Worm (Caenorhabditis elegans) whole organism, late embryonic: ENCODE results near the gene C42D4.18.
A peak's percentile ranks its signal among the peaks of the same experiment; 100 is the strongest.

Source experiments
- C08G9.2 ChIP-seq: sonication (generic microtip); optimal IDR thresholded peaks from 2 replicates; lab custom pipeline; 2016; ENCODE audit warnings: mild to moderate bottlenecking, missing genetic modification characterization, moderate library complexity, missing compliant biosample characterization
- C38D4.7 ChIP-seq: fragments of 200-800 bp; sonication (Bioruptor generic); optimal IDR thresholded peaks from 2 replicates; lab custom pipeline; 2018; ENCODE audit warnings: mild to moderate bottlenecking, missing genetic modification characterization, moderate library complexity, missing compliant biosample characterization
- K09A11.1 ChIP-seq: sonication (generic microtip); optimal IDR thresholded peaks from 2 replicates; lab custom pipeline; 2017; ENCODE audit warnings: antibody characterized with exemption, mild to moderate bottlenecking, missing genetic modification characterization, missing compliant biosample characterization; ENCODE audit not compliant: insufficient read depth
- T23F11.4 ChIP-seq: fragments of 200-800 bp; sonication (Bioruptor generic); optimal IDR thresholded peaks from 2 replicates; lab custom pipeline; 2018; ENCODE audit warnings: mild to moderate bottlenecking, missing genetic modification characterization, missing compliant biosample characterization
- ama-1 ChIP-seq: fragments of 150-350 bp; optimal IDR thresholded peaks from 2 replicates; lab custom pipeline; 2014
- ceh-14 ChIP-seq: sonication (generic microtip); optimal IDR thresholded peaks from 2 replicates; lab custom pipeline; 2016; ENCODE audit warnings: missing genotype, missing genetic modification characterization, missing compliant biosample characterization
- ceh-18 ChIP-seq: sonication (generic microtip); optimal IDR thresholded peaks from 2 replicates; lab custom pipeline; 2016; ENCODE audit warnings: missing genetic modification characterization, missing compliant biosample characterization
- ceh-22 ChIP-seq: sonication (generic microtip); optimal IDR thresholded peaks from 2 replicates; lab custom pipeline; 2017; ENCODE audit warnings: missing biosample characterization, missing genetic modification characterization
- ceh-31 ChIP-seq: sonication (generic microtip); optimal IDR thresholded peaks from 2 replicates; lab custom pipeline; 2016; ENCODE audit warnings: missing genetic modification characterization, missing compliant biosample characterization
- ceh-45 ChIP-seq: fragments of 200-800 bp; sonication (Bioruptor generic); IDR thresholded peaks from 2 replicates; pipeline ENCODE4 v1.3.6; 2022; ENCODE audit warnings: missing genetic modification reagents, missing genetic modification characterization, missing compliant biosample characterization
- ceh-48 ChIP-seq: sonication (generic microtip); optimal IDR thresholded peaks from 2 replicates; lab custom pipeline; 2016; ENCODE audit warnings: missing genetic modification characterization, inconsistent platforms, missing compliant biosample characterization
- che-1 ChIP-seq: sonication (generic microtip); optimal IDR thresholded peaks from 2 replicates; lab custom pipeline; 2016; ENCODE audit warnings: mild to moderate bottlenecking, missing genetic modification characterization, missing compliant biosample characterization
- dmd-4 ChIP-seq: sonication (generic microtip); optimal IDR thresholded peaks from 2 replicates; lab custom pipeline; 2016; ENCODE audit warnings: borderline replicate concordance, missing genetic modification characterization, missing compliant biosample characterization
- elt-2 ChIP-seq: sonication (generic microtip); optimal IDR thresholded peaks from 2 replicates; lab custom pipeline; 2016; ENCODE audit warnings: missing genetic modification reagents, missing genetic modification characterization, missing compliant biosample characterization
- elt-4 ChIP-seq: sonication (generic microtip); optimal IDR thresholded peaks from 2 replicates; lab custom pipeline; 2016; ENCODE audit warnings: missing genetic modification characterization, missing compliant biosample characterization
- fkh-6 ChIP-seq: sonication (generic microtip); optimal IDR thresholded peaks from 2 replicates; lab custom pipeline; 2016; ENCODE audit warnings: missing genetic modification characterization, missing compliant biosample characterization
- hlh-30 ChIP-seq: sonication (generic microtip); optimal IDR thresholded peaks from 2 replicates; lab custom pipeline; 2017; ENCODE audit warnings: antibody characterized with exemption, missing genetic modification characterization, missing compliant biosample characterization; ENCODE audit not compliant: insufficient read depth
- hlh-8 ChIP-seq: sonication (generic microtip); optimal IDR thresholded peaks from 2 replicates; lab custom pipeline; 2016; ENCODE audit warnings: missing genotype, missing genetic modification characterization, missing compliant biosample characterization
- lim-6 ChIP-seq: sonication (generic microtip); optimal IDR thresholded peaks from 2 replicates; lab custom pipeline; 2016; ENCODE audit warnings: missing genetic modification characterization, missing compliant biosample characterization
- lin-11 ChIP-seq: fragments of 200-800 bp; sonication (Bioruptor generic); optimal IDR thresholded peaks from 2 replicates; lab custom pipeline; 2018; ENCODE audit warnings: mild to moderate bottlenecking, missing genetic modification characterization, missing compliant biosample characterization
- mec-3 ChIP-seq: sonication (generic microtip); optimal IDR thresholded peaks from 2 replicates; lab custom pipeline; 2016; ENCODE audit warnings: borderline replicate concordance, missing genetic modification characterization, missing compliant biosample characterization
- nfya-1 ChIP-seq: sonication (generic microtip); optimal IDR thresholded peaks from 2 replicates; lab custom pipeline; 2017; ENCODE audit warnings: missing genetic modification characterization, mild to moderate bottlenecking, missing compliant biosample characterization, antibody characterized with exemption, moderate library complexity
- npax-4 ChIP-seq: sonication (generic microtip); optimal IDR thresholded peaks from 2 replicates; lab custom pipeline; 2016; ENCODE audit warnings: missing genetic modification characterization, missing compliant biosample characterization
- odd-2 ChIP-seq: sonication (generic microtip); optimal IDR thresholded peaks from 2 replicates; lab custom pipeline; 2017; ENCODE audit warnings: antibody characterized with exemption, mild to moderate bottlenecking, missing genetic modification characterization, missing compliant biosample characterization
- pag-3 ChIP-seq: sonication (generic microtip); optimal IDR thresholded peaks from 2 replicates; lab custom pipeline; 2016; ENCODE audit warnings: missing compliant biosample characterization, missing genetic modification characterization, borderline replicate concordance
- pha-2 ChIP-seq: sonication (generic microtip); optimal IDR thresholded peaks from 2 replicates; lab custom pipeline; 2017; ENCODE audit warnings: mild to moderate bottlenecking, missing genetic modification characterization, missing compliant biosample characterization
- ref-2 ChIP-seq: sonication (generic microtip); optimal IDR thresholded peaks from 2 replicates; lab custom pipeline; 2016; ENCODE audit warnings: missing genetic modification characterization, missing compliant biosample characterization
- syd-9 ChIP-seq: sonication (generic microtip); optimal IDR thresholded peaks from 2 replicates; lab custom pipeline; 2016; ENCODE audit warnings: mild to moderate bottlenecking, missing genetic modification characterization, moderate library complexity, missing compliant biosample characterization
- tbx-2 ChIP-seq: sonication (generic microtip); optimal IDR thresholded peaks from 2 replicates; lab custom pipeline; 2016; ENCODE audit warnings: missing genetic modification characterization, missing compliant biosample characterization
- tbx-7 ChIP-seq: sonication (generic microtip); optimal IDR thresholded peaks from 2 replicates; lab custom pipeline; 2016; ENCODE audit warnings: missing genotype, missing genetic modification characterization, missing compliant biosample characterization
- ttx-3 ChIP-seq: sonication (generic microtip); optimal IDR thresholded peaks from 2 replicates; lab custom pipeline; 2016; ENCODE audit warnings: missing genetic modification reagents, missing genetic modification characterization, missing compliant biosample characterization
- unc-42 ChIP-seq: sonication (generic microtip); optimal IDR thresholded peaks from 2 replicates; lab custom pipeline; 2016; ENCODE audit warnings: missing genotype, missing genetic modification characterization, missing compliant biosample characterization
- unc-55 ChIP-seq: sonication (generic microtip); optimal IDR thresholded peaks from 2 replicates; lab custom pipeline; 2017; ENCODE audit warnings: missing biosample characterization, missing genetic modification reagents, missing genetic modification characterization
- unc-86 ChIP-seq: sonication (generic microtip); optimal IDR thresholded peaks from 2 replicates; lab custom pipeline; 2016; ENCODE audit warnings: missing genetic modification characterization, missing compliant biosample characterization

The C42D4.18 gene

ce11 chrIV:7166553-7166952 is at the start of gene C42D4.18:
Gene C42D4.18, plus strand, starts transcription at chrIV:7166783.
- TF ChIP-seq hlh-30 (tag; lab: Kevin White, UChicago) (peak; percentile 4), che-1 (tag; lab: Kevin White, UChicago) (no peak)
- TF ChIP-seq, all 69 proteins: peak for 1

- TF ChIP-seq dmd-4 (tag; lab: Kevin White, UChicago) (no peak), ref-2 (tag; lab: Kevin White, UChicago) (no peak), unc-86 (tag; lab: Kevin White, UChicago) (no peak), tbx-7 (tag; lab: Kevin White, UChicago) (no peak), elt-4 (tag; lab: Kevin White, UChicago) (no peak), fkh-6 (tag; lab: Kevin White, UChicago) (no peak), ceh-31 (tag; lab: Kevin White, UChicago) (no peak), elt-2 (tag; lab: Kevin White, UChicago) (no peak), ceh-22 (tag; lab: Kevin White, UChicago) (no peak), mec-3 (tag; lab: Kevin White, UChicago) (no peak), pha-2 (tag; lab: Kevin White, UChicago) (no peak), C38D4.7 (GFP tag; lab: Kevin White, UChicago) (no peak), ceh-14 (tag; lab: Kevin White, UChicago) (no peak), syd-9 (no peak)
- TF ChIP-seq, all 69 proteins: peak for 0
Measured at ce11 chrIV:7121313-7122055, 45.1 kb upstream of the C42D4.18 start, which contains the start of the genes C34D4.10 and str-48. Gene C34D4.10, minus strand, starts transcription at chrIV:7121413. Gene str-48, plus strand, starts transcription at chrIV:7122005.

ce11 chrIV:7131780-7132179 is 34.8 kb upstream of the C42D4.18 start, which contains the start of gene grsp-3:
Gene grsp-3, minus strand, starts transcription at chrIV:7131928.
- no peak for TF ChIP-seq ceh-14 (tag; lab: Kevin White, UChicago)

- no peak for TF ChIP-seq npax-4 (tag; lab: Kevin White, UChicago)
- peak; percentile 61 for TF ChIP-seq ceh-48
- no peak for TF ChIP-seq lin-11 (tag; lab: Kevin White, UChicago)
- no peak for TF ChIP-seq hlh-30 (tag; lab: Kevin White, UChicago)
- TF ChIP-seq ama-1 (lab: Kevin White, UChicago): no peak
- TF ChIP-seq C38D4.7 (GFP tag; lab: Kevin White, UChicago): no peak
- TF ChIP-seq unc-42 (tag; lab: Kevin White, UChicago): peak; percentile 71
- no peak for TF ChIP-seq lim-6 (tag; lab: Kevin White, UChicago)
- no peak for TF ChIP-seq nfya-1
- TF ChIP-seq K09A11.1: no peak
- TF ChIP-seq ttx-3: no peak
Measured at ce11 chrIV:7133140-7133539, 33.4 kb upstream of the C42D4.18 start, which contains the start of gene cyn-12. Gene cyn-12, minus strand, starts transcription at chrIV:7133217.

- no peak for TF ChIP-seq unc-55
- TF ChIP-seq, all 69 proteins: peak for 0
Measured at ce11 chrIV:7133983-7134382, 32.6 kb upstream of the C42D4.18 start, which contains the start of gene mutd-1. Gene mutd-1, minus strand, starts transcription at chrIV:7134083.

ce11 chrIV:7139143-7139542 is 27.4 kb upstream of the C42D4.18 start:
- TF ChIP-seq C38D4.7 (GFP tag; lab: Kevin White, UChicago) (no peak), ceh-45 (GFP tag; lab: Robert Waterston, UW) (no peak), hlh-8 (tag; lab: Kevin White, UChicago) (no peak), tbx-2 (no peak), fkh-6 (tag; lab: Kevin White, UChicago) (no peak), odd-2 (tag; lab: Kevin White, UChicago) (no peak), C08G9.2 (tag; lab: Kevin White, UChicago) (no peak), T23F11.4 (GFP tag; lab: Kevin White, UChicago) (no peak), ama-1 (lab: Kevin White, UChicago) (no peak), pag-3 (tag; lab: Kevin White, UChicago) (no peak), ceh-48 (no peak), unc-42 (tag; lab: Kevin White, UChicago) (no peak), ceh-18 (tag; lab: Kevin White, UChicago) (no peak)
- TF ChIP-seq, all 69 proteins: peak for 0
